Fruit fly (Drosophila melanogaster): Measurements from ENCODE around the gene CG45011.
A peak's percentile ranks its signal among the peaks of the same experiment; 100 is the strongest.

The CG45011 gene

DNA sequence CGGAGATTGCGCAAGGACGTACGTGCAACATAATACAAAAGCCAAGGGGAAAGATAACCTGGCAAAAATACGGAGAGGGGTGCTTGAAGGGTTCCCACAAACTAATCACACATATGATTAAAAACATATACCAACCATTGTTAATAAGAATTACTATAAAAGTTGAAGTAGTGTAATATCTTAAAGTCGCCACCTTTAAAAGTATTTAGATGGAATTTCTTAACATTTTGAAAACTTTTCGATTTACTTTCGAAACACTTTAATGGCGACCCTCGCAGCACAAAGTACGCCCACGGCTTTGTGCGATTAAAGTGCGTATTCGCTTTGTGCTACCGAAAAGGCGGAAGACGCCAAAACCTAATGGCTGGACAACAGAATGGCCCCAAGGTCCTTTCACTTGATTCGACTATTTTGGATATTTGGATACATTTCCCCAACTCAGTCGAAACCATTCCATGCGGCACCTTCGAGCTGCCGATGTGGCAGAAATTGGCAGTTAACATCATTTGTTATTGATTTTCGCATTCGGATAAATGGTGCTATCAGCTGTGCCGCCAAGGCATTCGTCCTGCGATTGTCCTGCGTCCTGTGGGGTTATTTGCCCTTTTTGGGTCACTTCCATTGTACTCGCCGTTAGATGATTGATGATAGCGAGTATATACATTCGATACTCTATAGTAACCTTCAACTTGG lies 10.3 kb upstream of the CG45011 start:
- no peak for TF ChIP-seq sage (GFP tag; optimal IDR thresholded peaks at IDR 0.05)
- TF ChIP-seq br (GFP tag; optimal IDR thresholded peaks at IDR 0.05): no peak
- no peak for TF ChIP-seq tai (GFP tag; optimal IDR thresholded peaks at IDR 0.05)
- no peak for TF ChIP-seq foxo (GFP tag; optimal IDR thresholded peaks at IDR 0.05)

DNA sequence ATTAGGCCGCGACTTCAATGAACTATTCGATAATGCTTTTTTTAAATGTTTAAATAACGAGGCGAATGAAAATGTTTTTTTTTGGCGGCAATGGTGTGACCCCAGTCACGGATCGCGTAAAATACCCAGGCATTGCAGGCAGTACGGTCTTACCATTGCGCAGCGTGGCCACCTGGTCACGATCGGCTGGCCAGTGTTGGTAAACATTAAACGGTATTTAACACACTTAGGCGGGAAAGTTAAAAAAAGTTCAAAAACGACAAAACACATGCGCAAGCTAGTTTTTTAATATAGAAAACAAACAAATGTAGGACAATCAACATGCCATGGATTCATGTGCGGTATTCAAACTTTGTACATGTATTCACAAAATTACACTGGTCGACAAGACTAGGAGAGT lies 4.6 kb upstream of the CG45011 start, which contains the start of gene esc:
Gene esc, minus strand, starts transcription at position 129 of the 400 bp plus-strand sequence.
- TF ChIP-seq dl (GFP tag; optimal IDR thresholded peaks at IDR 0.05; ENCODE audit: insufficient read depth in 1 of 2, partially characterized antibody in 2 of 2): no peak
- no peak for TF ChIP-seq woc (GFP tag; optimal IDR thresholded peaks at IDR 0.05)
- no peak for TF ChIP-seq psq (GFP tag; optimal IDR thresholded peaks at IDR 0.05)
- no peak for TF ChIP-seq dmrt93B (GFP tag; optimal IDR thresholded peaks at IDR 0.05)
- no peak for TF ChIP-seq brk (GFP tag; optimal IDR thresholded peaks at IDR 0.05)
- TF ChIP-seq Hr83 (GFP tag; optimal IDR thresholded peaks at IDR 0.05; ENCODE audit: poor library complexity, severe bottlenecking): peak; percentile 68
- peak in 1 of 2 experiments; percentile 58 for TF ChIP-seq foxo (GFP tag; optimal IDR thresholded peaks at IDR 0.05)
- TF ChIP-seq GATAd (GFP tag; optimal IDR thresholded peaks at IDR 0.05): no peak
- TF ChIP-seq dsf (GFP tag; optimal IDR thresholded peaks at IDR 0.05; ENCODE audit: borderline replicate concordance): no peak
- no peak for TF ChIP-seq Myc (optimal IDR thresholded peaks at IDR 0.05)
- no peak for TF ChIP-seq Rel (GFP tag; optimal IDR thresholded peaks at IDR 0.05)
- no peak for TF ChIP-seq Rel (tag; optimal IDR thresholded peaks at IDR 0.05)
- TF ChIP-seq ey (GFP tag; optimal IDR thresholded peaks at IDR 0.05): peak; percentile 15
- peak; percentile 32 for TF ChIP-seq h (GFP tag; optimal IDR thresholded peaks at IDR 0.05)
- peak; percentile 3 for TF ChIP-seq fru (GFP tag; optimal IDR thresholded peaks at IDR 0.05)
- TF ChIP-seq CG32264 (GFP tag; optimal IDR thresholded peaks at IDR 0.05): no peak

DNA sequence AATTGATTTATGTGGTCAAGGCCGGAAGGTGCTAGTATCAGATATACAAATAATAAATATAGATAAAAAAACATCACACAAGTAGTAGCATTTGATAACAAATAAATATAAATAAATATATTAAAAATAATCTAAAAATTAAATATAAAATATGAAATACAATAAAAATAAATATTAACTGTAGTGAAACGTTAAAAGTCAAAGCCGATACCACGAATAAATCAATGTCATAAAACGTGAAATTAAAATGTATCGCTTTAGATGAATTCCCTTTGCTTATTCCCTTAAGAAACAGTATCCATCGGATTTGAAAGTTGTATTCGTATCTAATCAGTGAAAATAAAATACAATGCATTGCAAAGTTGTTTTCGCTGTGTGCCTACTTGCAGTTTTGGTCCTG lies 422 bp downstream of the CG45011 start, which contains the start of gene CG45012:
Gene CG45012, plus strand, starts transcription at position 301 of the 400 bp plus-strand sequence.
- TF ChIP-seq N (GFP tag; optimal IDR thresholded peaks at IDR 0.05) (no peak), pan (optimal IDR thresholded peaks at IDR 0.05) (no peak), jim (GFP tag; optimal IDR thresholded peaks at IDR 0.05) (no peak), dsf (GFP tag; optimal IDR thresholded peaks at IDR 0.05; ENCODE audit: borderline replicate concordance) (no peak), Abd-B (GFP tag; optimal IDR thresholded peaks at IDR 0.05) (no peak), psq (GFP tag; optimal IDR thresholded peaks at IDR 0.05) (no peak), usp (GFP tag; optimal IDR thresholded peaks at IDR 0.05) (no peak)

DNA sequence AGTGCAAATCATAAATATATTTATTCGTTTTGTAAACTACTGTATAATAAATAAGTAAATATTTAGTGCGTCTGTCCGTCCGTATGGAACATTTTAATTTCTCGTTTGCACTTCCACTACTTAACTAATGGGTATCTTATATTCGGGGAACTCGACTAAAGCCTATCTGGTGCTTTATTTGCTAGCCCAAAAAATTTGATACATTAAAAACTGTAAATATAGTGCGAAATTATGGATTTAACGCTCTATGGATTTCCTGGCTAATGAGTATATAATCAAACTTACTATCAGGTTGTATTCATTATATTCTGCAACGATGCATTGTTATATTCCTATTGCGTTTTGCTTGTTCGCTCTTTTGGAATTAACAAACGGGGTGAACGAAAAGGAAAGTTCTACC lies 3.1 kb downstream of the CG45011 start, which contains the start of gene Sfp33A4:
Gene Sfp33A4, plus strand, starts transcription at position 301 of the 400 bp plus-strand sequence.
- TF ChIP-seq woc (GFP tag; optimal IDR thresholded peaks at IDR 0.05) (no peak), CrebA (GFP tag; optimal IDR thresholded peaks at IDR 0.05; ENCODE audit: borderline replicate concordance) (no peak), Myc (optimal IDR thresholded peaks at IDR 0.05) (no peak), psq (GFP tag; optimal IDR thresholded peaks at IDR 0.05) (no peak), sage (GFP tag; optimal IDR thresholded peaks at IDR 0.05) (no peak), Dfd (GFP tag; optimal IDR thresholded peaks at IDR 0.05) (no peak), ey (GFP tag; optimal IDR thresholded peaks at IDR 0.05) (no peak), OdsH (GFP tag; optimal IDR thresholded peaks at IDR 0.05) (no peak), fru (GFP tag; optimal IDR thresholded peaks at IDR 0.05) (no peak), Hnf4 (GFP tag; optimal IDR thresholded peaks at IDR 0.05) (no peak), dl (GFP tag; optimal IDR thresholded peaks at IDR 0.05; ENCODE audit: insufficient read depth in 1 of 2, partially characterized antibody in 2 of 2) (no peak), h (GFP tag; optimal IDR thresholded peaks at IDR 0.05) (no peak), Abd-B (GFP tag; optimal IDR thresholded peaks at IDR 0.05) (no peak), Vsx2 (GFP tag; optimal IDR thresholded peaks at IDR 0.05; ENCODE audit: partially characterized antibody) (no peak)

DNA sequence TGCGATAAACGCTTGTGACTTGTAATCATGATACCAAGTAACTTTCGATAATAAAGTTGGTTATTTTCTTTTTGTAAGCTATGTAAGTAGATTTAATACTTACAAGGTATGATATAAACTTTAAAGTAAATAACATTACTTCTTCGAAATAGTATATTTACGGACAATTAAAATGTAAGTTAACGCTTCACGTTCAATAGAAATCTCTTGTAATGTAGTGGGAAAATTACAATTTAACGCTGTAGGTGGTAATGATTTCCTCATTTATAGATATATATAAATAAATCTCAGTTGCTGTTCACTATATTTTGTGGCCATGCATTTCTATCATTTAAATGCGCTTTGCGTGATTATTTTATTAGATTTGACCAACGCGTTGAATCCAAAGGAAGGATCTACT lies 3.5 kb downstream of the CG45011 start, which contains the start of gene Sfp33A2:
Gene Sfp33A2, plus strand, starts transcription at position 301 of the 400 bp plus-strand sequence.
- TF ChIP-seq GATAd (GFP tag; optimal IDR thresholded peaks at IDR 0.05): no peak
- TF ChIP-seq ey (GFP tag; optimal IDR thresholded peaks at IDR 0.05): no peak

DNA sequence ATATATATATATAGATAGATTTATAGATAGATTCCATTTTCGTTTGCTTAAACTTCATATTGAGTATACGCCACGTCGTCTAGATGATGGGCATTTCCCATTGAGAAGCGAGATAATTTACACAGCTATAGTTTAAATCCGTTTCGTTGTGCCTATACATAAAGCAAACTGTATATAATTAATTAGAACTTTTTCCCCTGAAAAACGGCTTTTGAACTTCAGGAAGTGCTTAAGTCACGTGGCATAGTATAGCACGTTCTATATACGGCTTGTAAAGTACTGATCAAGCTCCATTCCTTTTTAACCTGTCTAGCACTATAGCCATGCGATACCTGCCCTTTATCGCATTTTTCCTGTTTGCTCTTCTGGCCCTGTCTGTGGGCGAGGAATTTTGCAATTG lies 5.7 kb downstream of the CG45011 start, which contains the start of gene Sfp33A3:
Gene Sfp33A3, plus strand, starts transcription at position 301 of the 400 bp plus-strand sequence.
- TF ChIP-seq Myc (optimal IDR thresholded peaks at IDR 0.05) (no peak), sv (GFP tag; optimal IDR thresholded peaks at IDR 0.05) (no peak), CG9705 (GFP tag; optimal IDR thresholded peaks at IDR 0.05) (no peak), Rel (GFP tag; optimal IDR thresholded peaks at IDR 0.05) (no peak), Rel (tag; optimal IDR thresholded peaks at IDR 0.05) (no peak)
